Worm (Caenorhabditis elegans) whole organism, L3 larva: ENCODE data around the gene Y64G10A.2.

ENCODE experiments used
- ZK546.5 ChIP-seq: sonication (generic microtip); optimal IDR thresholded peaks from 2 replicates; lab custom pipeline; 2017; ENCODE audit warnings: missing biosample characterization, missing genetic modification characterization
- aly-2 ChIP-seq: fragments of 150-350 bp; optimal IDR thresholded peaks from 2 replicates; lab custom pipeline; 2014; ENCODE audit warnings: missing biosample characterization, missing genetic modification characterization
- ama-1 ChIP-seq: fragments of 150-350 bp; optimal IDR thresholded peaks from 2 replicates; lab custom pipeline; 2018
- ceh-16 ChIP-seq: sonication (generic microtip); optimal IDR thresholded peaks from 2 replicates; lab custom pipeline; 2017; ENCODE audit warnings: missing biosample characterization, missing genetic modification characterization
- ceh-28 ChIP-seq: fragments of 150-350 bp; optimal IDR thresholded peaks from 2 replicates; lab custom pipeline; 2014; ENCODE audit warnings: missing biosample characterization, missing genetic modification reagents, missing genetic modification characterization
- ceh-82 ChIP-seq: fragments of 150-350 bp; optimal IDR thresholded peaks from 2 replicates; lab custom pipeline; 2014; ENCODE audit warnings: missing biosample characterization, missing genetic modification characterization
- ceh-9 ChIP-seq: sonication (generic microtip); optimal IDR thresholded peaks from 2 replicates; lab custom pipeline; 2018; ENCODE audit warnings: missing biosample characterization, missing genetic modification characterization
- daf-12 ChIP-seq: fragments of 150-350 bp; optimal IDR thresholded peaks from 2 replicates; lab custom pipeline; 2014; ENCODE audit warnings: missing biosample characterization, missing genetic modification reagents, missing genetic modification characterization
- egl-27 ChIP-seq: sonication (generic microtip); optimal IDR thresholded peaks from 4 replicates; lab custom pipeline; 2017; ENCODE audit warnings: missing biosample characterization, missing genetic modification reagents, missing genetic modification characterization
- egl-5 ChIP-seq: fragments of 150-350 bp; optimal IDR thresholded peaks from 2 replicates; lab custom pipeline; 2017; ENCODE audit warnings: missing biosample characterization, missing genetic modification reagents, missing genetic modification characterization, inconsistent platforms
- elt-1 ChIP-seq: fragments of 150-350 bp; optimal IDR thresholded peaks from 2 replicates; lab custom pipeline; 2014; ENCODE audit warnings: missing biosample characterization, missing genetic modification characterization
- elt-2 ChIP-seq: sonication (generic microtip); optimal IDR thresholded peaks from 2 replicates; lab custom pipeline; 2016; ENCODE audit warnings: missing genetic modification reagents, mild to moderate bottlenecking, missing genetic modification characterization, missing compliant biosample characterization
- eor-1 ChIP-seq, 2 experiments: fragments of 150-350 bp; optimal IDR thresholded peaks; 2 replicates each; lab custom pipeline; 2014 to 2018; ENCODE audit warnings: missing biosample characterization in 2 of 2, missing genetic modification characterization in 2 of 2
- fkh-10 ChIP-seq: sonication (generic microtip); optimal IDR thresholded peaks from 2 replicates; lab custom pipeline; 2017; ENCODE audit warnings: missing biosample characterization, missing genetic modification reagents, missing genetic modification characterization
- fkh-2 ChIP-seq: fragments of 150-350 bp; optimal IDR thresholded peaks from 2 replicates; lab custom pipeline; 2014; ENCODE audit warnings: missing biosample characterization, missing genetic modification reagents, missing genetic modification characterization
- fos-1 ChIP-seq: fragments of 150-350 bp; optimal IDR thresholded peaks from 2 replicates; lab custom pipeline; 2014; ENCODE audit warnings: missing biosample characterization, missing genetic modification characterization
- hmg-11 ChIP-seq: sonication (generic microtip); optimal IDR thresholded peaks from 2 replicates; lab custom pipeline; 2016; ENCODE audit warnings: missing genetic modification characterization, missing compliant biosample characterization
- jun-1 ChIP-seq: fragments of 150-350 bp; optimal IDR thresholded peaks from 2 replicates; lab custom pipeline; 2014; ENCODE audit warnings: missing biosample characterization, missing genetic modification reagents, missing genetic modification characterization
- lin-15B ChIP-seq: fragments of 150-350 bp; optimal IDR thresholded peaks from 2 replicates; lab custom pipeline; 2014; ENCODE audit warnings: missing biosample characterization, missing genetic modification characterization
- lin-39 ChIP-seq: fragments of 150-350 bp; optimal IDR thresholded peaks from 2 replicates; lab custom pipeline; 2018; ENCODE audit warnings: missing biosample characterization, missing genetic modification reagents, missing genetic modification characterization
- lsy-12 ChIP-seq: sonication (generic microtip); optimal IDR thresholded peaks from 2 replicates; lab custom pipeline; 2016; ENCODE audit warnings: mild to moderate bottlenecking, missing genetic modification characterization, missing compliant biosample characterization
- mdl-1 ChIP-seq: fragments of 150-350 bp; optimal IDR thresholded peaks from 2 replicates; lab custom pipeline; 2014; ENCODE audit warnings: missing biosample characterization, missing genetic modification characterization
- nfya-1 ChIP-seq: sonication (generic microtip); optimal IDR thresholded peaks from 2 replicates; lab custom pipeline; 2017; ENCODE audit warnings: missing genetic modification characterization, mild to moderate bottlenecking, missing compliant biosample characterization, antibody characterized with exemption, moderate library complexity; ENCODE audit not compliant: insufficient read depth
- nhr-12 ChIP-seq: fragments of 150-350 bp; optimal IDR thresholded peaks from 2 replicates; lab custom pipeline; 2014; ENCODE audit warnings: missing biosample characterization, missing genetic modification characterization
- nhr-23 ChIP-seq: fragments of 150-350 bp; optimal IDR thresholded peaks from 2 replicates; lab custom pipeline; 2014; ENCODE audit warnings: missing biosample characterization, missing genetic modification reagents, missing genetic modification characterization
- nhr-25 ChIP-seq: sonication (generic microtip); optimal IDR thresholded peaks from 2 replicates; lab custom pipeline; 2017; ENCODE audit warnings: missing biosample characterization, missing genetic modification characterization
- nhr-67 ChIP-seq: fragments of 150-350 bp; optimal IDR thresholded peaks from 2 replicates; lab custom pipeline; 2014; ENCODE audit warnings: missing biosample characterization, missing genetic modification characterization
- nhr-76 ChIP-seq: fragments of 150-350 bp; sonication (generic microtip); optimal IDR thresholded peaks from 5 replicates; lab custom pipeline; 2014; ENCODE audit warnings: missing biosample characterization, missing genetic modification characterization
- pha-4 ChIP-seq: fragments of 150-350 bp; optimal IDR thresholded peaks from 2 replicates; lab custom pipeline; 2014; ENCODE audit warnings: missing biosample characterization, missing genetic modification reagents, missing genetic modification characterization
- pqm-1 ChIP-seq: fragments of 150-350 bp; optimal IDR thresholded peaks from 2 replicates; lab custom pipeline; 2017; ENCODE audit warnings: missing biosample characterization, missing genetic modification characterization, inconsistent platforms
- skn-1 ChIP-seq: fragments of 150-350 bp; optimal IDR thresholded peaks from 2 replicates; lab custom pipeline; 2014; ENCODE audit warnings: missing biosample characterization, missing genetic modification characterization
- snpc-4 ChIP-seq: fragments of 150-350 bp; optimal IDR thresholded peaks from 2 replicates; lab custom pipeline; 2014; ENCODE audit warnings: missing biosample characterization, missing genetic modification characterization
- tbx-2 ChIP-seq: sonication (generic microtip); optimal IDR thresholded peaks from 2 replicates; lab custom pipeline; 2016; ENCODE audit warnings: mild to moderate bottlenecking, missing genetic modification characterization, missing compliant biosample characterization
- unc-62 ChIP-seq: fragments of 150-350 bp; sonication (generic microtip); optimal IDR thresholded peaks from 4 replicates; lab custom pipeline; 2014; ENCODE audit warnings: missing biosample characterization, missing genetic modification reagents, missing genetic modification characterization
- zag-1 ChIP-seq: fragments of 150-350 bp; optimal IDR thresholded peaks from 2 replicates; lab custom pipeline; 2014; ENCODE audit warnings: missing biosample characterization, missing genetic modification characterization
- ztf-11 ChIP-seq: fragments of 150-350 bp; optimal IDR thresholded peaks from 2 replicates; lab custom pipeline; 2014; ENCODE audit warnings: missing biosample characterization, missing genetic modification characterization

Gene Y64G10A.2

DNA sequence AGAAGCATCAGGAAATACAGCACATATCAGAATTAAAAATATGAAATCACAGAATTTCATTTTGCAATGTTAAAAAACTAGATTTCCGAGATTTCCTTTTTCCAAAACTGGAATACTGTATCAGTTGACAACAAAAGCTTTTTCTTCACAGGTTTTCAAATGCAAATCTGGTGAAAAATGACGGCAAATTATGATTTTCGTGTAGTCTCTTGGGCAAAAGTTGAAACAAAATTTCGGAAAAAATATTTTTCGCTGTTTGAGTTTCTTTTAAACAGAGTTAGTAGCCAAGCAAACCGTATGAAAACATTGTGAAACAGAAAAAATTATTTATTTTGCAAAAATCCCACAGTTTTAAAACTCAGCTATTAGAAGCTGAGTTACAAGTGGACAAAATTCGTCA is at the start of gene Y64G10A.2:
Y64G10A.2 (minus strand) TSS at position 101 of the 400 bp plus-strand sequence.
- TF ChIP-seq snpc-4 (tag; lab: Kevin White, UChicago) (no peak), nhr-76 (tag; lab: Kevin White, UChicago) (no peak), nhr-67 (tag; lab: Kevin White, UChicago) (no peak), ceh-82 (tag; lab: Kevin White, UChicago) (no peak), ceh-16 (tag; lab: Kevin White, UChicago) (no peak), nfya-1 (tag; lab: Kevin White, UChicago) (no peak), egl-5 (tag; lab: Kevin White, UChicago) (no peak), elt-2 (tag; lab: Kevin White, UChicago) (no peak), hmg-11 (tag; lab: Kevin White, UChicago) (no peak), pqm-1 (tag; lab: Kevin White, UChicago) (no peak), nhr-25 (tag; lab: Kevin White, UChicago) (no peak), nhr-12 (tag; lab: Kevin White, UChicago) (no peak), nhr-23 (no peak), lin-39 (tag; lab: Kevin White, UChicago) (no peak), ceh-9 (no peak)

- TF ChIP-seq unc-62 (GFP tag; lab: Kevin White, UChicago) (no peak), mdl-1 (tag; lab: Kevin White, UChicago) (no peak), pha-4 (tag; lab: Kevin White, UChicago) (no peak), skn-1 (tag; lab: Kevin White, UChicago) (no peak), eor-1 (tag; optimal IDR thresholded peaks at IDR 0.05; lab: Kevin White, UChicago) (no peak), ceh-82 (tag; lab: Kevin White, UChicago) (no peak), lsy-12 (no peak), ZK546.5 (tag; lab: Kevin White, UChicago) (no peak), egl-5 (tag; lab: Kevin White, UChicago) (no peak), fos-1 (tag; lab: Kevin White, UChicago) (no peak), snpc-4 (tag; lab: Kevin White, UChicago) (no peak), pqm-1 (tag; lab: Kevin White, UChicago) (no peak), hmg-11 (tag; lab: Kevin White, UChicago) (no peak), ceh-28 (tag; lab: Kevin White, UChicago) (no peak), zag-1 (tag; lab: Kevin White, UChicago) (no peak)
These were observed 47.3 kb upstream of the Y64G10A.2 start, which contains the start of gene Y64G10A.7 for ce11 chrIV:14291601-14292000. Gene Y64G10A.7 (plus strand): TSS chrIV:14291901.

DNA sequence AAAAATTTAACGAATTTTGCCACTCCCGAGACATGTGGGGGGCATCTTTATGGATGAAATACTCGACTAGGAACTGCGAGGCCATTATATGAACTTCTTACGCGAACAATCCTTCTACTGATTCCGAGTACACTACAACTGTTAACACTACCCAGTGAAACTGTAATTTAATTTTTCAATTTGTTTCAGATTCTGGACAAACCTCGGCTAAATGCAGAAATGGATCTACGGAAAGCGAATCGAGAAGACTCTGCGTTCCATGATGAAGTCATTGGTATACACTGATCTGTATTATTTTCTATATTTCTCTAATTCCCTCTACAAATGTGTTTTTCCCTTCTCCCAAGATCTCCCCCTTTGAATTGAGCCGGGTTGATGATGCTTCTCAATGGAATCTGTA is 40.7 kb upstream of the Y64G10A.2 start:
- TF ChIP-seq egl-5 (tag; lab: Kevin White, UChicago) (no peak), lin-15B (tag; lab: Kevin White, UChicago) (no peak), egl-27 (tag; lab: Kevin White, UChicago) (no peak), fkh-10 (no peak), nhr-12 (tag; lab: Kevin White, UChicago) (no peak), tbx-2 (tag; lab: Kevin White, UChicago) (no peak), fkh-2 (no peak), unc-62 (GFP tag; lab: Kevin White, UChicago) (no peak)

DNA sequence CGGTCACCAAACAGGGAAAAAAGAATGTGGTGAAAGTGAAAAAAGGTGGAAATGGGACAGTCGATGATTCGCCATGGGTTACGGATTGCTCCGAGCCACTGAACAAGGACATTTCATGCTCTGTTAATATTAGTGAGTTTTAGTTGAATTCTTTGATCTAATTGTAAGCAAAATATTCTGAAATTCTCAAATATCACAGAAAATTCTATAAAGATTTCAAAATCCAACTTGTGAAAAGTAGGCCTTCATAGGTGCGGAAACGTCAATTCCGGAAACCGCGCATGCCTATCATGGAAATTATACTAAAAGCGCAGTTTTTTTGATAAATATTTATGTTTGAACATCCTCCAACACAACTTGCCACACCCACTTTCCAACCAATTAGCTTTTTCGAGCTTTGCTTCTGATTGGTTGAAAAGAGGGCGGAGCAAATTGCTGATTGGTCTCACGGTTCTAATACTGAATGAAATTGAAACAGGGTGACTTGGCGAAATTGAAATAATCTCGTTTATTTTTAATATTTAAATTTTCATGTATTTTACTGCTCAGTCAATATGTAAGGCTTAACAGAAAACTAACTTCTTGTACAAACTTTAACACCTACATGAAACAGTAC is 32.6 kb upstream of the Y64G10A.2 start:
- TF ChIP-seq nfya-1 (tag; lab: Kevin White, UChicago) (peak; percentile 80), ztf-11 (tag; lab: Kevin White, UChicago) (no peak)

DNA sequence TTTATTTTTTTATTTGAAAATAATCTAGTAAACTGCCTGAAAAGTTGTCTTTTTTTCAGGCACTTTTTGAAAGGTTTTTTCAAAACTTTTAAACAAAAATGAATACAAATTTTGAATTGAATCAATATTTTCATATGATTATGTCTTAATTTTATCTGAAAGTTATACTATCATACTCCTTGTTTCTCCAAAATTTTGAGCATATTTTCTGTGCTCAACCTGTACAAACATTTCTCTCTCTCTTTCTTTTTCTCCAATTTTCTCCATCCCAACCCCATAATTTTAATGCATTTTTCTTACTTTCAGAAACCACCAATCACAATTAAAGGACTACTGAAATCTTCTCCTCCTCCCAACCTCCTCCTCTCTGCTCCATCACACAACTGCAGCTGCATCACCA is 31.9 kb upstream of the Y64G10A.2 start, which contains the start of gene ilcr-1:
ilcr-1 (plus strand) TSS at position 301 of the 400 bp plus-strand sequence.
- TF ChIP-seq elt-1 (tag; lab: Kevin White, UChicago) (no peak), nhr-67 (tag; lab: Kevin White, UChicago) (no peak), ZK546.5 (tag; lab: Kevin White, UChicago) (no peak), fos-1 (tag; lab: Kevin White, UChicago) (no peak), aly-2 (tag; lab: Kevin White, UChicago) (no peak), jun-1 (tag; lab: Kevin White, UChicago) (no peak), nhr-23 (no peak), ama-1 (no peak), skn-1 (tag; lab: Kevin White, UChicago) (no peak), ztf-11 (tag; lab: Kevin White, UChicago) (no peak), nhr-76 (tag; lab: Kevin White, UChicago) (no peak), daf-12 (tag; lab: Kevin White, UChicago) (no peak), lin-39 (tag; lab: Kevin White, UChicago) (no peak)
